Worm (Caenorhabditis elegans): Measurements from ENCODE around the gene K01A2.10.

K01A2.10 gene

ce11 chrII:290282-290681, 32.6 kb downstream of the K01A2.10 start, which contains the start of gene djr-1.1:
djr-1.1 (plus strand) TSS chrII:290582.
- TF ChIP-seq tbx-9 (tag; optimal IDR thresholded peaks at IDR 0.05; ENCODE audit: borderline replicate concordance), result no peak
- TF ChIP-seq repo-1 (tag; optimal IDR thresholded peaks at IDR 0.05), result no peak
- TF ChIP-seq F22D6.2 (tag; optimal IDR thresholded peaks at IDR 0.05), result no peak
- no peak for TF ChIP-seq mel-28 (tag; optimal IDR thresholded peaks at IDR 0.05; ENCODE audit: borderline replicate concordance)
- no peak for TF ChIP-seq fkh-3 (tag; optimal IDR thresholded peaks at IDR 0.05)
- no peak for TF ChIP-seq nhr-80 (tag; optimal IDR thresholded peaks at IDR 0.05)
- TF ChIP-seq gei-17 (GFP tag; optimal IDR thresholded peaks at IDR 0.05), result no peak
- no peak for TF ChIP-seq ccch-3 (GFP tag; optimal IDR thresholded peaks at IDR 0.05)
- TF ChIP-seq let-526 (GFP tag; IDR thresholded peaks at IDR 0.05), result no peak
- no peak for TF ChIP-seq ztf-22 (GFP tag; optimal IDR thresholded peaks at IDR 0.05)
- no peak for TF ChIP-seq F39B2.1 (GFP tag; IDR thresholded peaks at IDR 0.05)
- TF ChIP-seq ama-1 (optimal IDR thresholded peaks at IDR 0.05), result no peak
- no peak for TF ChIP-seq ama-1 (GFP tag; optimal IDR thresholded peaks at IDR 0.05)
- no peak for TF ChIP-seq sdz-38 (tag; optimal IDR thresholded peaks at IDR 0.05)
- no peak for TF ChIP-seq hmg-1.2 (GFP tag; IDR thresholded peaks at IDR 0.05)
- no peak for TF ChIP-seq B0035.1 (tag; optimal IDR thresholded peaks at IDR 0.05)
- no peak for TF ChIP-seq ekl-4 (GFP tag; IDR thresholded peaks at IDR 0.05)
- TF ChIP-seq K12H6.12 (tag; optimal IDR thresholded peaks at IDR 0.05), result no peak
- TF ChIP-seq attf-3 (GFP tag; conservative IDR thresholded peaks at IDR 0.05), result no peak

DNA sequence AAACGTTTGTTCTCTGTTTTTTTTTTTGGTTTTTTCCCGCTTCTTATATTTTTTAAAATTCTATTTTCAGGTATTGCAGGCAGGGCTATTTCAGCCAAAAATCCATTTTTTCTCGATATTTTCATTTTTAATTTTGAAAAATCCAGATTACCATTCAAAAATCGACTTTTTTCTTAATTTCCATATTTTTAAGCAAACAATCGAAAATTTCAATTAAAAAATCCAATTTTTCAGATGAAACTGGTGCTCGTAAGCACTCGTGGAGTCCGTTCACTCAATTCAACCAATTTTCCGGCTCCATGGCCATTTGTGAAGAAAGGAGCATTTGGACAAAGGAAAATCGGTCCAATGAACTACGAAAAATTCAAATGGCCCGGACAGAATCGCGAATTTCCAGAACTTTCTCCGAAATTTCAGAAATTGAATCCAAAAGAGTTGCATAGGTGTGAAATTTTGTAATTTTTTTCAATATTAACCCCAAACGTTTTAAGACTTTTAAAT, 34.1 kb downstream of the K01A2.10 start, which contains the start of gene mrpl-41:
Gene mrpl-41, plus strand, starts transcription at position 235 of the 501 bp plus-strand sequence.
- TF ChIP-seq bed-1 (GFP tag; IDR thresholded peaks at IDR 0.05) (no peak), madf-10 (tag; optimal IDR thresholded peaks at IDR 0.05) (no peak), attf-6 (GFP tag; IDR thresholded peaks at IDR 0.05) (no peak), mes-4 (tag; optimal IDR thresholded peaks at IDR 0.05) (no peak), pbrm-1 (GFP tag; IDR thresholded peaks at IDR 0.05) (no peak), nhr-179 (tag; optimal IDR thresholded peaks at IDR 0.05) (no peak), Y79H2A.3 (GFP tag; conservative IDR thresholded peaks at IDR 0.05) (no peak), F33H1.4 (GFP tag; IDR thresholded peaks at IDR 0.05) (no peak), him-1 (tag; optimal IDR thresholded peaks at IDR 0.05) (no peak), ama-1 (optimal IDR thresholded peaks at IDR 0.05) (no peak), ama-1 (GFP tag; optimal IDR thresholded peaks at IDR 0.05) (no peak), athp-1 (tag; optimal IDR thresholded peaks at IDR 0.05) (peak; percentile 11), ekl-4 (GFP tag; IDR thresholded peaks at IDR 0.05) (peak; percentile 53; the same call in 1 of the 2 replicates), F10E7.11 (tag; optimal IDR thresholded peaks at IDR 0.05) (peak; percentile 38), hlh-26 (GFP tag; conservative IDR thresholded peaks at IDR 0.05) (no peak), lin-40 (tag; optimal IDR thresholded peaks at IDR 0.05) (no peak), B0035.1 (tag; optimal IDR thresholded peaks at IDR 0.05) (no peak), hlh-12 (tag; optimal IDR thresholded peaks at IDR 0.05) (no peak), mxl-1 (tag; optimal IDR thresholded peaks at IDR 0.05) (no peak), Y53F4B.3 (GFP tag; IDR thresholded peaks at IDR 0.05) (no peak), zfh-2 (GFP tag; conservative IDR thresholded peaks at IDR 0.05) (no peak), rec-8 (tag; optimal IDR thresholded peaks at IDR 0.05) (no peak), dpff-1 (tag; optimal IDR thresholded peaks at IDR 0.05) (no peak), egrh-3 (GFP tag; IDR thresholded peaks at IDR 0.05) (no peak), snpc-3.4 (tag; optimal IDR thresholded peaks at IDR 0.05) (no peak), ztf-26 (tag; optimal IDR thresholded peaks at IDR 0.05) (no peak), F57A8.1 (GFP tag; optimal IDR thresholded peaks at IDR 0.05) (no peak), ztf-28 (GFP tag; IDR thresholded peaks at IDR 0.05) (no peak), B0261.1 (tag; optimal IDR thresholded peaks at IDR 0.05) (no peak), ceh-27 (GFP tag; optimal IDR thresholded peaks at IDR 0.05) (no peak), aptf-2 (GFP tag; conservative IDR thresholded peaks at IDR 0.05) (no peak), C06A6.2 (GFP tag; conservative IDR thresholded peaks at IDR 0.05) (no peak), ets-4 (GFP tag; optimal IDR thresholded peaks at IDR 0.05) (no peak), let-526 (GFP tag; IDR thresholded peaks at IDR 0.05) (no peak), lin-35 (GFP tag; optimal IDR thresholded peaks at IDR 0.05) (peak in 1 of 3 experiments; percentile 21), nhr-80 (tag; optimal IDR thresholded peaks at IDR 0.05) (no peak)
